Fruit fly (Drosophila melanogaster): Measurements from ENCODE around the gene CG33235.

DNA sequence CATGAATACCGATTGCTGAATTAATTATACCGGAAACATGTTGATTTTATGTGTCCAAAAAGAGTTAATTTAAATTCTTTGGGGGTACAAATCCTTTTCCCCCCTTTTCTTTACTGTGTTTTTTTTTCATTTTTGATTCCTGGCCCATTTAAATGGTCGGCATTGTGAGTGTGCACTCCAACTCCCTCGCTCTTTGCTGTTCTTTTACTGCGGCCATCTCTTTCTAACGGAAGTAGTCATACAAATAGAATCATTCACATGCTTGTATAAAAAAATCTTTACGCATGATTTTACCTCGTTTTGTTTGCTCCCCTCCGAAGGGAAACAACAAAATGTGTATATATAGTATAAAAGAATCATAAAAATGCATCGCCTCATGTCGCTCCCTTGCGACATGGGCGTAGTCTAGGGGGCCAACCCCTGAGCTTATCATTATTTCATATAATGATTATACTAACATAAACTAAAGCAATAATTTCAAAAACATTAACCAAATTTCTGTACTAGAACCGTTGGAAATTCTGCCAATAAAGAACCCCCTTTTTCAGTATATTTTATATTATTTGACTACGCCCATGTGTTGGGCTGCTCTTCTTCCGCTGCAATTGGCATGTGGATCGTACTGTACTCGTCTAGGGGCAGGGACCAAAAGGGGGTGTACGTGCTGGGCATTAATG, 36.8 kb upstream of the CG33235 start:
- TF ChIP-seq insv (optimal IDR thresholded peaks at IDR 0.05) (no peak), Myc (optimal IDR thresholded peaks at IDR 0.05) (no peak), h (optimal IDR thresholded peaks at IDR 0.05) (no peak), ttk (optimal IDR thresholded peaks at IDR 0.05) (no peak), Sin3A (optimal IDR thresholded peaks at IDR 0.05) (no peak)
